Worm (Caenorhabditis elegans) whole organism, L4/young adult: ENCODE data around the gene Y39A1A.27.

Source experiments
- W03F9.2 ChIP-seq: fragments of 150-350 bp; optimal IDR thresholded peaks from 2 replicates; lab custom pipeline; 2014; ENCODE audit warnings: missing biosample characterization, missing genetic modification characterization
- dao-5 ChIP-seq: sonication (generic microtip); optimal IDR thresholded peaks from 2 replicates; lab custom pipeline; 2016; ENCODE audit warnings: missing genotype, missing genetic modification characterization, moderate library complexity, missing compliant biosample characterization

- TF ChIP-seq W03F9.2 (tag; lab: Kevin White, UChicago) (no peak), dao-5 (no peak)
These were observed 18.9 kb downstream of the Y39A1A.27 start for ce11 chrIII:10657661-10658060.
